Worm (Caenorhabditis elegans): Measurements from ENCODE around the gene C54G10.1.

DNA sequence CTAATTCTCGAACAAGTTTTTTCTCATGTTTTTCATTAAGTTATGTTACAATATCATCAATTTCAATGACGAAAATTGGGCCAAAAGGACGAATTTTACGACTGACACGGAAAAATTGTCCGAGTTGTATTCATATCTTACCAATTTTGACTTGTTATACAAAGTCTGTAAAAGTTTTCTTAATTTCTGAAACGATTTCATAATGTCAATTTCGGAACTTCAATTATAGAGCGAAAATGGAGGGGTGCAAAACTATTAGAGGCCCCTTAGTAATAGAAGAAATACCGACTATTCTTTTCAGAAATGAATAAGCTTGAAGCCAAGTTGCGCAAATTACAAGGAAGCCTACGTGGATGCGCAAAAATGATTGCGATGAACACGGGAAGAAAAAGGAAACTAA lies 9.3 kb upstream of the C54G10.1 start, which contains the start of gene F43D2.3:
- TF ChIP-seq C16A3.4 (tag; optimal IDR thresholded peaks at IDR 0.05) (no peak), mef-2 (tag; optimal IDR thresholded peaks at IDR 0.05) (no peak), zag-1 (tag; optimal IDR thresholded peaks at IDR 0.05) (no peak), unc-62 (GFP tag; optimal IDR thresholded peaks at IDR 0.05) (no peak), snpc-4 (tag; optimal IDR thresholded peaks at IDR 0.05) (no peak), unc-130 (tag; optimal IDR thresholded peaks at IDR 0.05) (no peak), aly-2 (tag; optimal IDR thresholded peaks at IDR 0.05) (no peak), alr-1 (tag; optimal IDR thresholded peaks at IDR 0.05; ENCODE audit: borderline replicate concordance) (no peak), ceh-8 (GFP tag; optimal IDR thresholded peaks at IDR 0.05) (no peak), nhr-77 (tag; optimal IDR thresholded peaks at IDR 0.05) (no peak), sox-4 (tag; optimal IDR thresholded peaks at IDR 0.05) (no peak), C34B4.2 (tag; optimal IDR thresholded peaks at IDR 0.05) (no peak), fkh-10 (GFP tag; optimal IDR thresholded peaks at IDR 0.05) (no peak)
